Worm (Caenorhabditis elegans): ENCODE measurements around the gene Y44A6D.5.

DNA sequence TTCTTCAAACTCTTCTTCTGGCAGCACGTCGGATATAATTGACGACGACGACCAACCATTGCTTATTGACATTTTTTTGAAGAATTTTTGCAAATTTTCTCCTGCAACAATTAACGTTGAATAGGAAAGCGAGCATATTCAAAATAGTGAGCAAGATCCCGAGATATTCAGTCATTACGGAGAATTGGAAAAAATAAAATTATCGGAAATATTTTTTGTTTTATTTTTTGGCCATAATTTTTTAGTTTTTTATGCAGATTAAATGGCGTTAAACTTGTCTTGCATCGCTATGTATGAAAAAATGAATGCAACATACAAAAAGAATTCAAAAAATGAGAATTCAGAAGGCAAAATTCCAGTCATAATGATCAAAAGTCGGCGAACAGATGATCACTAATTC, 32.7 kb downstream of the Y44A6D.5 start, which contains the start of gene elp-1:
- no peak for TF ChIP-seq ztf-29 (GFP tag; IDR thresholded peaks at IDR 0.05)
- TF ChIP-seq flt-1 (GFP tag; IDR thresholded peaks at IDR 0.05), result no peak
- TF ChIP-seq ztf-23 (GFP tag; IDR thresholded peaks at IDR 0.05), result no peak
- TF ChIP-seq tab-1 (GFP tag; IDR thresholded peaks at IDR 0.05), result no peak

All from whole organism, midembryonic.